Fruit fly (Drosophila melanogaster): ENCODE data around the gene Rpt2.

- TF ChIP-seq psq (optimal IDR thresholded peaks at IDR 0.05), result no peak
- no peak for TF ChIP-seq h (optimal IDR thresholded peaks at IDR 0.05)
- TF ChIP-seq Myc (optimal IDR thresholded peaks at IDR 0.05), result no peak
- no peak for TF ChIP-seq ttk (optimal IDR thresholded peaks at IDR 0.05)
Observed at dm6 chr3R:23924200-23924599, 7.2 kb downstream of the Rpt2 start, which contains the start of gene Ndc1.
